Fruit fly (Drosophila melanogaster) Kc167 (cell line): ENCODE measurements around the gene SA1.

ENCODE experiments used
- Myc ChIP-seq: fragments of >200 bp; optimal IDR thresholded peaks from 2 replicates; lab custom pipeline; 2017; ENCODE audit warnings: missing external identifiers
- Sin3A ChIP-seq: fragments of >200 bp; optimal IDR thresholded peaks from 2 replicates; lab custom pipeline; 2018; ENCODE audit warnings: missing external identifiers
- h ChIP-seq: fragments of >200 bp; optimal IDR thresholded peaks from 3 replicates; lab custom pipeline; 2018; ENCODE audit warnings: missing external identifiers
- insv ChIP-seq: fragments of >200 bp; optimal IDR thresholded peaks from 3 replicates; lab custom pipeline; 2018; ENCODE audit warnings: missing external identifiers
- psq ChIP-seq: fragments of >200 bp; optimal IDR thresholded peaks from 2 replicates; lab custom pipeline; 2017; ENCODE audit warnings: missing external identifiers
- ttk ChIP-seq: sonication (Bioruptor generic); optimal IDR thresholded peaks from 2 replicates; lab custom pipeline; 2017; ENCODE audit warnings: missing external identifiers

SA1 gene

dm6 chr2L:6925114-6925513 lies 25.1 kb upstream of the SA1 start:
- no peak for TF ChIP-seq psq (lab: Kevin White, UChicago)
- no peak for TF ChIP-seq ttk (lab: Kevin White, UChicago)
- TF ChIP-seq Sin3A (lab: Kevin White, UChicago) = no peak
- no peak for TF ChIP-seq insv (lab: Kevin White, UChicago)
- no peak for TF ChIP-seq h (lab: Kevin White, UChicago)
- TF ChIP-seq Myc (lab: Kevin White, UChicago) = no peak

- TF ChIP-seq h (lab: Kevin White, UChicago) (no peak), psq (lab: Kevin White, UChicago) (no peak), Sin3A (lab: Kevin White, UChicago) (no peak), insv (lab: Kevin White, UChicago) (no peak), ttk (lab: Kevin White, UChicago) (no peak), Myc (lab: Kevin White, UChicago) (no peak)
Measured at dm6 chr2L:6931821-6932220, 18.4 kb upstream of the SA1 start, which contains the start of gene CG43232. Gene CG43232 (plus strand): TSS chr2L:6932121.

DNA sequence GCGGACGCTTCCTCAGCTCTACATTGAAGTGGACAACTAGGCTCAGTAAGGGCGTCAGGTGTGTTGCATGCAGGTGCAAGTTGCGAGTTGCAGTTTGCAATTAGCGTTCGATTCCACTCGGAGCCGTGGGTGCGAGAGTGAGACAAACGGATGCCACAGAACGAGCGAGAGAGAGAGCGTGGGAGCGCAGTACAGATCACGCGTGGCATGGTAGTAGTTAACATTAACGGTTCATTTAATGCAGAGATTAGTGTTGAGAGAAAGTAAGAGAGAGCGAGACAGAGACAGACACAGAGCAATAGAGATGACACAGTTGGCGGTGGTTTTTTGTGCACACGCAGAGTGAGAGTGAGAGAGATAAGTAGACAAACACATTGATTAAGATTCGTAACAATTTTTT lies 10.5 kb upstream of the SA1 start:
- TF ChIP-seq h (lab: Kevin White, UChicago) (no peak), Myc (lab: Kevin White, UChicago) (no peak), psq (lab: Kevin White, UChicago) (no peak), ttk (lab: Kevin White, UChicago) (no peak), Sin3A (lab: Kevin White, UChicago) (no peak), insv (lab: Kevin White, UChicago) (no peak)

- TF ChIP-seq Myc (lab: Kevin White, UChicago) = no peak
- no peak for TF ChIP-seq h (lab: Kevin White, UChicago)
- no peak for TF ChIP-seq Sin3A (lab: Kevin White, UChicago)
- TF ChIP-seq ttk (lab: Kevin White, UChicago) = no peak
- no peak for TF ChIP-seq insv (lab: Kevin White, UChicago)
- TF ChIP-seq psq (lab: Kevin White, UChicago) = no peak
Measured at dm6 chr2L:6941731-6942130, 8.5 kb upstream of the SA1 start.

dm6 chr2L:6942714-6943113 lies 7.5 kb upstream of the SA1 start, which contains the start of gene CG18304:
Gene CG18304 (minus strand): TSS chr2L:6942814.
- TF ChIP-seq h (lab: Kevin White, UChicago) (no peak), psq (lab: Kevin White, UChicago) (no peak)

dm6 chr2L:6945088-6945487 lies 5.1 kb upstream of the SA1 start, which contains the start of gene Fgop2:
Gene Fgop2 (minus strand): TSS chr2L:6945289.
- TF ChIP-seq Sin3A (lab: Kevin White, UChicago) = no peak
- no peak for TF ChIP-seq ttk (lab: Kevin White, UChicago)
- no peak for TF ChIP-seq insv (lab: Kevin White, UChicago)
- no peak for TF ChIP-seq h (lab: Kevin White, UChicago)
- no peak for TF ChIP-seq psq (lab: Kevin White, UChicago)
- no peak for TF ChIP-seq Myc (lab: Kevin White, UChicago)

DNA sequence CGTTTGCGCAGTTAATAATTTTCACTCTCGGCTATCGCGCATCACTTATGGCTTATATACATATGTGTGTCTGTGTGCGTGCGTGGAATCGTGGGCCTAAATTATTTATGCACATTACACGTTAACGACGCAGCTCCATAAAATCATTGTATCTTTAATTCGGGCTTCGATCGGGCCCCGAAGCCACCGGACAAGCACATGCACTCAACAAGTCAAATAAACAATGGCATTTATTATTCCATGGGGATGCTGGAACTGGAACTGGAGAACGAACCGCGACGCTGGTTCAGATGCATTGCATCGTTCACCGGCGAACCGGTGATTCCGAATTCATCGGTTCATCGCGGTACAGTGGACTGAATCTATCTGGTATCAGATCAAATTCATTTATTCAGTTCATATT lies 1.7 kb upstream of the SA1 start, which contains the start of gene ihog:
Gene ihog (minus strand): TSS at position 269 of the 403 bp plus-strand sequence.
- TF ChIP-seq insv (lab: Kevin White, UChicago) = no peak
- no peak for TF ChIP-seq ttk (lab: Kevin White, UChicago)
- no peak for TF ChIP-seq h (lab: Kevin White, UChicago)
- no peak for TF ChIP-seq Myc (lab: Kevin White, UChicago)
- no peak for TF ChIP-seq Sin3A (lab: Kevin White, UChicago)
- no peak for TF ChIP-seq psq (lab: Kevin White, UChicago)

DNA sequence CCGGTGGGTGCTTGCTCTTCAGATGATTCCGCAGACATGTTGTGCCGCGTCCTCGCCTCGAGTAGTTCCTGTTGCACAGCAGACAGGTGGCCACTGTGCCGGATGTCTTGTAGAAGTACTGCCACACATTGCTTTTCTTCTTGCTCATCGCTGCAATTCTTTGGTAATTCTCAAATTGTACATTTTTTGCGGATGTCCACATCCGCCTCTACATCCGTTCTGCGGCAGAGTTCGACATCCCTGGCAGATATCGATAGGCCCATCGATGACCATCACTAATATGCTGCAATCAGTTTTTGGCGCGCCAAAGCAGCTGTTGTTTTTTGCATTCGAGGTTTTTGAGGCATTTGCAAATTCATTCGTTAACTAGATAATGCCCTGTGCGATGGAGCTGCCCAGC lies 6.5 kb downstream of the SA1 start, which contains the start of the genes CG13775 and CG3430:
Gene CG13775 (minus strand): TSS at position 226 of the 400 bp plus-strand sequence.
Gene CG3430 (plus strand): TSS at position 284 of the 400 bp plus-strand sequence.
- TF ChIP-seq h (lab: Kevin White, UChicago) = no peak
- TF ChIP-seq Myc (lab: Kevin White, UChicago) = no peak
- TF ChIP-seq insv (lab: Kevin White, UChicago) = no peak

DNA sequence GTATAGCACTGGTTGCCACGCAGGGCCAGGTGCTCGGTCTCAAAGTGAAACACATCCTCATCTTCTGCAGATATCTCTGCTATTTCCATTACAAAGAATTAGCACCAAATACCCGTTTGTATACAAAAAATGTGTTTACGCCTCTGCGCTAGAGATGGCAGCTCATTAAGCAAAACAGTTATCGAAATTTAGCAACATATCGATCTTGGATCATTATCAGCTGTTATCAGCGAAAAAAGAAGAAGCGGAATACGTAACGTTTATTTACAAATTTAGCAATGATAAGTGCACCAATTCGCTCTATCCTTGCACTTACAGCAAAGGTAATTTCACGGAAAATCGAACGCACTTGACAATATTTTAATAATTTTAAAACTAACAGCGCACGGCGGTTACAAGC lies 9.9 kb downstream of the SA1 start, which contains the start of the genes Atac1 and Hmgcl:
Gene Atac1 (minus strand): TSS at position 164 of the 400 bp plus-strand sequence.
Gene Hmgcl (plus strand): TSS at position 213 of the 400 bp plus-strand sequence.
- no peak for TF ChIP-seq ttk (lab: Kevin White, UChicago)

DNA sequence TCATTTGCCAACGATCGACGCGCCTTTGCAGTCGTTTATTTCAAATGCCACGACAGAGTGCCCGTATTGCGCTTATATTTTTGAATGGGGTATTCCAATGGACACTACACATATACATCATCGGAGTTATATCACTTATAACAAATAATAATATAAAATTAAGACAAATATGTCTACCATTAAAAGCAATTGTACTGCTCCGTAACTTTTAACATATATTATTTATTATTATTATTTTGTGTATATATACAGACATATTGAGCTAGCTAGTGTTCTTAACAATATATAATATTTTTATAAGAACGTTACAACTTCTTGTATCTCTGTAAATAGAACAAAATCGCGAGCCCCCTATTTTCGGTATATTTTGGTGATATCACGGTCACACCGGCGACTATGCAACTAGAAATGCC lies 13.8 kb downstream of the SA1 start, which contains the start of the genes sip2 and Coprox:
Gene sip2 (minus strand): TSS at position 53 of the 413 bp plus-strand sequence.
Gene Coprox (plus strand): TSS at position 400 of the 413 bp plus-strand sequence.
- TF ChIP-seq Sin3A (lab: Kevin White, UChicago) = no peak
- no peak for TF ChIP-seq insv (lab: Kevin White, UChicago)
- TF ChIP-seq h (lab: Kevin White, UChicago) = no peak
- TF ChIP-seq ttk (lab: Kevin White, UChicago) = no peak
- no peak for TF ChIP-seq Myc (lab: Kevin White, UChicago)
- TF ChIP-seq psq (lab: Kevin White, UChicago) = no peak

- TF ChIP-seq ttk (lab: Kevin White, UChicago) = peak; percentile 17
- no peak for TF ChIP-seq Sin3A (lab: Kevin White, UChicago)
Measured at dm6 chr2L:6964632-6965031, 14.4 kb downstream of the SA1 start.

- TF ChIP-seq Myc (lab: Kevin White, UChicago) = no peak
- TF ChIP-seq insv (lab: Kevin White, UChicago) = no peak
- TF ChIP-seq h (lab: Kevin White, UChicago) = no peak
- TF ChIP-seq Sin3A (lab: Kevin White, UChicago) = no peak
- no peak for TF ChIP-seq psq (lab: Kevin White, UChicago)
- TF ChIP-seq ttk (lab: Kevin White, UChicago) = no peak
Measured at dm6 chr2L:6966309-6966708, 16.1 kb downstream of the SA1 start.
